Fruit fly (Drosophila melanogaster) whole organism, embryonic: Measurements from ENCODE around the gene scpr-A.
A peak's percentile ranks its signal among the peaks of the same experiment; 100 is the strongest.

Experiments
- ATbp ChIP-seq: fragments of 200-800 bp; sonication (Bioruptor generic); optimal IDR thresholded peaks from 2 replicates; lab custom pipeline; 2017; ENCODE audit warnings: missing biosample characterization, mild to moderate bottlenecking, missing genetic modification characterization, missing genetic modification reagents
- Aef1 ChIP-seq: fragments of 200-800 bp; sonication (Bioruptor generic); IDR thresholded peaks from 3 replicates; pipeline ENCODE4 v1.3.6; 2022; ENCODE audit warnings: missing biosample characterization, missing genetic modification characterization
- B-H2 ChIP-seq: fragments of 200-800 bp; sonication (Bioruptor generic); optimal IDR thresholded peaks from 2 replicates; lab custom pipeline; 2018; ENCODE audit warnings: missing biosample characterization, mild to moderate bottlenecking, missing genetic modification characterization
- CG10565 ChIP-seq: fragments of 200-800 bp; sonication (Bioruptor generic); optimal IDR thresholded peaks from 3 replicates; lab custom pipeline; 2016; ENCODE audit warnings: missing biosample characterization, mild to moderate bottlenecking, missing genetic modification characterization
- CG12071 ChIP-seq: fragments of 200-800 bp; sonication (Bioruptor generic); optimal IDR thresholded peaks from 3 replicates; lab custom pipeline; 2018; ENCODE audit warnings: missing biosample characterization, mild to moderate bottlenecking, missing genetic modification characterization
- CG1233 ChIP-seq: fragments of 200-800 bp; sonication (Bioruptor generic); optimal IDR thresholded peaks from 4 replicates; lab custom pipeline; 2018; ENCODE audit warnings: missing biosample characterization, mild to moderate bottlenecking, missing genetic modification characterization
- CG13123 ChIP-seq: fragments of 200-800 bp; sonication (Bioruptor generic); optimal IDR thresholded peaks from 2 replicates; lab custom pipeline; 2016; ENCODE audit warnings: missing biosample characterization, missing genetic modification characterization
- CG15011 ChIP-seq: fragments of 200-800 bp; sonication (Bioruptor generic); optimal IDR thresholded peaks from 3 replicates; lab custom pipeline; 2018; ENCODE audit warnings: missing biosample characterization, mild to moderate bottlenecking, missing genetic modification characterization
- CG15479 ChIP-seq: fragments of 200-800 bp; sonication (Bioruptor generic); optimal IDR thresholded peaks from 3 replicates; lab custom pipeline; 2019; ENCODE audit warnings: missing biosample characterization, mild to moderate bottlenecking, missing genetic modification characterization, moderate library complexity
- CG17359 ChIP-seq: fragments of 200-800 bp; sonication (Bioruptor generic); optimal IDR thresholded peaks from 3 replicates; lab custom pipeline; 2018; ENCODE audit warnings: missing biosample characterization, mild to moderate bottlenecking, missing genetic modification characterization, moderate library complexity
- CG17361 ChIP-seq: fragments of 200-800 bp; sonication (Bioruptor generic); IDR thresholded peaks from 3 replicates; pipeline ENCODE4 v1.3.6; 2022; ENCODE audit warnings: missing biosample characterization, missing genetic modification characterization
- CG2202 ChIP-seq: fragments of 200-800 bp; sonication (Bioruptor generic); optimal IDR thresholded peaks from 2 replicates; lab custom pipeline; 2018; ENCODE audit warnings: missing biosample characterization, mild to moderate bottlenecking, missing genetic modification characterization
- CG30431 ChIP-seq: fragments of 200-800 bp; sonication (Bioruptor generic); optimal IDR thresholded peaks from 2 replicates; lab custom pipeline; 2017; ENCODE audit warnings: missing biosample characterization, missing genetic modification characterization
- CG34422 ChIP-seq: fragments of 200-800 bp; sonication (Bioruptor generic); IDR thresholded peaks from 3 replicates; pipeline ENCODE4 v1.3.6; 2022; ENCODE audit warnings: missing biosample characterization, missing genetic modification characterization
- CG4360 ChIP-seq: fragments of 200-800 bp; sonication (Bioruptor generic); IDR thresholded peaks from 2 replicates; pipeline ENCODE4 v1.3.6; 2022; ENCODE audit warnings: missing biosample characterization, missing genetic modification characterization
- CG4424 ChIP-seq: fragments of 200-800 bp; sonication (Bioruptor generic); optimal IDR thresholded peaks from 3 replicates; lab custom pipeline; 2016; ENCODE audit warnings: missing biosample characterization, missing genetic modification characterization
- CG8089 ChIP-seq: fragments of 200-800 bp; sonication (Bioruptor generic); optimal IDR thresholded peaks from 3 replicates; lab custom pipeline; 2016; ENCODE audit warnings: missing biosample characterization, missing genetic modification characterization
- CG8290 ChIP-seq, 3 experiments: fragments of 200-800 bp; sonication (Bioruptor generic); optimal IDR thresholded peaks; 2 replicates each; lab custom pipeline; 2016 to 2019; ENCODE audit warnings: missing biosample characterization in 3 of 3, missing genetic modification characterization in 3 of 3, mild to moderate bottlenecking in 2 of 3, moderate library complexity in 1 of 3
- CG8478 ChIP-seq: fragments of >200 bp; optimal IDR thresholded peaks from 2 replicates; lab custom pipeline; 2018
- CG9437 ChIP-seq: fragments of 200-800 bp; sonication (Bioruptor generic); optimal IDR thresholded peaks from 2 replicates; lab custom pipeline; 2018; ENCODE audit warnings: missing biosample characterization, mild to moderate bottlenecking, missing genetic modification characterization
- Dref ChIP-seq: fragments of 200-800 bp; sonication (Bioruptor generic); IDR thresholded peaks from 2 replicates; pipeline ENCODE4 v1.3.6; 2022; ENCODE audit warnings: missing biosample characterization, missing genetic modification characterization
- E2f1 ChIP-seq: fragments of 200-800 bp; sonication (Bioruptor generic); IDR thresholded peaks from 2 replicates; pipeline ENCODE4 v1.3.6; 2022; ENCODE audit warnings: missing biosample characterization, missing genetic modification characterization
- Gug ChIP-seq: fragments of 200-800 bp; sonication (Bioruptor generic); IDR thresholded peaks from 4 replicates; pipeline ENCODE4 v1.3.6; 2022; ENCODE audit warnings: missing biosample characterization, missing genetic modification characterization
- MBD-R2 ChIP-seq: fragments of 200-800 bp; sonication (Bioruptor generic); IDR thresholded peaks from 2 replicates; pipeline ENCODE4 v1.3.6; 2022; ENCODE audit warnings: missing biosample characterization, missing genetic modification characterization
- MTF-1 ChIP-seq: fragments of 200-800 bp; sonication (Bioruptor generic); optimal IDR thresholded peaks from 2 replicates; lab custom pipeline; 2018; ENCODE audit warnings: missing biosample characterization, mild to moderate bottlenecking, missing genetic modification characterization, borderline replicate concordance
- Max ChIP-seq: fragments of 200-800 bp; sonication (Bioruptor generic); optimal IDR thresholded peaks from 2 replicates; lab custom pipeline; 2016; ENCODE audit warnings: missing biosample characterization, mild to moderate bottlenecking, missing genetic modification characterization
- Med ChIP-seq: fragments of 200-800 bp; sonication (Bioruptor generic); peaks from one replicate; lab custom pipeline; 2016; ENCODE audit warnings: missing biosample characterization, missing genetic modification characterization, mild to moderate bottlenecking, inconsistent platforms, moderate library complexity
- NK7.1 ChIP-seq: fragments of 200-800 bp; sonication (Bioruptor generic); optimal IDR thresholded peaks from 3 replicates; lab custom pipeline; 2016; ENCODE audit warnings: missing biosample characterization, missing genetic modification characterization
- Nf-YA ChIP-seq: fragments of 200-800 bp; sonication (Bioruptor generic); IDR thresholded peaks from 2 replicates; pipeline ENCODE4 v1.3.6; 2022; ENCODE audit warnings: missing biosample characterization, missing genetic modification characterization
- Ptx1 ChIP-seq: fragments of 200-800 bp; sonication (Bioruptor generic); IDR thresholded peaks from 2 replicates; pipeline ENCODE4 v1.3.6; 2022; ENCODE audit warnings: missing biosample characterization, missing genetic modification characterization
- Trl ChIP-seq, 3 experiments: fragments of >200 bp in 2 of 3; fragments of 200-800 bp in 1 of 3; sonication (Bioruptor generic) in 1 of 3; optimal IDR thresholded peaks; 2 replicates in 1 of 3; 3 replicates in 2 of 3; lab custom pipeline; 2016 to 2017; ENCODE audit warnings: missing biosample characterization in 1 of 3, missing genetic modification characterization in 1 of 3
- Vsx1 ChIP-seq: fragments of 200-800 bp; sonication (Bioruptor generic); optimal IDR thresholded peaks from 2 replicates; lab custom pipeline; 2017; ENCODE audit warnings: missing biosample characterization, mild to moderate bottlenecking, missing genetic modification characterization, missing genetic modification reagents
- ab ChIP-seq: fragments of 200-800 bp; sonication (Bioruptor generic); optimal IDR thresholded peaks from 2 replicates; lab custom pipeline; 2016; ENCODE audit warnings: missing biosample characterization, missing genetic modification characterization
- aop ChIP-seq: fragments of 200-800 bp; sonication (Bioruptor generic); IDR thresholded peaks from 2 replicates; pipeline ENCODE4 v1.3.6; 2022; ENCODE audit warnings: missing biosample characterization, missing genetic modification characterization
- chinmo ChIP-seq: fragments of 200-800 bp; sonication (Bioruptor generic); IDR thresholded peaks from 4 replicates; pipeline ENCODE4 v1.3.6; 2022; ENCODE audit warnings: missing biosample characterization, missing genetic modification characterization; ENCODE audit not compliant: partially characterized antibody
- croc ChIP-seq: fragments of 200-800 bp; sonication (Bioruptor generic); conservative IDR thresholded peaks from 3 replicates; pipeline ENCODE4 v1.3.6; 2022; ENCODE audit warnings: missing biosample characterization, missing genetic modification characterization
- ewg ChIP-seq: fragments of 200-800 bp; sonication (Bioruptor generic); optimal IDR thresholded peaks from 3 replicates; lab custom pipeline; 2017; ENCODE audit warnings: mild to moderate bottlenecking, missing biosample characterization, missing genetic modification reagents, missing genetic modification characterization
- h ChIP-seq: fragments of >200 bp; optimal IDR thresholded peaks from 2 replicates; lab custom pipeline; 2017
- lov ChIP-seq, 2 experiments: fragments of 200-800 bp in 1 of 2; fragments of >200 bp in 1 of 2; sonication (Bioruptor generic) in 1 of 2; IDR thresholded peaks in 1 of 2; optimal IDR thresholded peaks in 1 of 2; 2 replicates in 1 of 2; 3 replicates in 1 of 2; pipeline versions ENCODE4 v1.3.6 to Lab custom; 2017 to 2022; ENCODE audit warnings: missing biosample characterization in 1 of 2, missing genetic modification characterization in 1 of 2
- mirr ChIP-seq: fragments of 200-800 bp; sonication (Bioruptor generic); optimal IDR thresholded peaks from 3 replicates; lab custom pipeline; 2018; ENCODE audit warnings: missing biosample characterization, mild to moderate bottlenecking, missing genetic modification characterization
- nau ChIP-seq: fragments of 200-800 bp; sonication (Bioruptor generic); optimal IDR thresholded peaks from 3 replicates; lab custom pipeline; 2017; ENCODE audit warnings: missing biosample characterization, mild to moderate bottlenecking, missing genetic modification characterization, missing genetic modification reagents
- nom ChIP-seq: fragments of 200-800 bp; sonication (Bioruptor generic); optimal IDR thresholded peaks from 2 replicates; lab custom pipeline; 2017; ENCODE audit warnings: missing biosample characterization, missing genetic modification characterization, mild to moderate bottlenecking, moderate library complexity, missing genetic modification reagents
- stc ChIP-seq: fragments of 200-800 bp; sonication (Bioruptor generic); IDR thresholded peaks from 2 replicates; pipeline ENCODE4 v1.3.6; 2022; ENCODE audit warnings: missing biosample characterization, missing genetic modification characterization
- twi ChIP-seq: fragments of 200-800 bp; optimal IDR thresholded peaks from 2 replicates; lab custom pipeline; 2019; ENCODE audit warnings: missing biosample characterization, mild to moderate bottlenecking, missing genetic modification characterization, moderate library complexity

scpr-A gene

DNA sequence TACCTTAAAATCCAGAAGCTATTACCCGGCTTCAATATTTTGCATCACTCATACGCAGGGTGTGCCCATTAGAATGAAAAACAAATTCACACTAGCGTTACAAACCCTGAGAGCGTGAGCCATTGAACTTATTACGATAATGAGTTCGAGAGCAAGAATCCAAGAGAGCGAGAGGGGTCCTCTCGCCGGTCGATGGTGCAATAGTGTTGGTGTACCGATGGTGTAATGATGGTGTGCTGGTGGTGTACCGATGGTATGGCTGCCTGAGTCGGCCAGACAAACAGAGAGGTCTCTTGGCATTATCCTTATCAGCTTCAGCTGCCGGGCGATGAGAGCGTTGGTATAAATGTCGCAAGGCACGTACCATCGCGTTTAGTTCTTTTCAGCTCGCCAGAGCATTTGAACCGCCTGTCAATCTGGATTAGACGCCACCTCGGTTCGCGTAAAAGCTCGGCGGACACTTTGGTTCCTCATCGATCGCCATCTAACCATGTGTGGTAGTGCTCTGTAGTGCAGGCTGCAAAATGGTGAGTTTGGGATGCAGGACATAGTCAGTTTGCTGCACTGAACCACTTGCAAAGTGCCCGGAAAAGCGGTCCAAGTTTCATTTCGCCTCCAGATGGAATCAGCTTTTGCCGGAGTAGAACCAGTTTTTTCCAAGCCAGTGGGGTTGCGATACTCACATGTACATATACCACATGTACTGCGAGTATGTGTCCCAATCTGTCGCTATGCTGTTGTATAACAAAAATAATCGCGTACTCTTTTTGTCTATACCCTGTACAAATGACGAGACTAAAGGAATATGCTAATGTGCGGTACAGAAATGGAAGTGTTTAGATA is 40.7 kb upstream of the scpr-A start (continued):
- TF ChIP-seq NK7.1 = no peak
- no peak for TF ChIP-seq Dref (GFP tag; lab: Robert Waterston, UW)
- no peak for TF ChIP-seq h (lab: Kevin White, UChicago)
- TF ChIP-seq CG12071 (GFP tag; lab: Kevin White, UChicago) = peak; percentile 2
- TF ChIP-seq MBD-R2 (GFP tag; lab: Robert Waterston, UW) = no peak
- TF ChIP-seq E2f1 (GFP tag; lab: Robert Waterston, UW) = no peak
- TF ChIP-seq CG8478 (lab: Kevin White, UChicago) = no peak
- TF ChIP-seq CG2202 = no peak
- TF ChIP-seq Gug (GFP tag; lab: Robert Waterston, UW) = no peak
- TF ChIP-seq aop = no peak
- TF ChIP-seq CG4424 = no peak
- TF ChIP-seq CG30431 (GFP tag; lab: Kevin White, UChicago) = no peak
- no peak for TF ChIP-seq twi (tag; lab: Kevin White, UChicago)
- TF ChIP-seq CG17361 (GFP tag; lab: Robert Waterston, UW) = 0 out of 3 replicates have a peak, but pooled peaks have one; percentile 46
- no peak for TF ChIP-seq ab (GFP tag; lab: Kevin White, UChicago)
- peak; percentile 13; the same call in 1 of the 3 replicates for TF ChIP-seq CG34422 (GFP tag; lab: Robert Waterston, UW)
- TF ChIP-seq mirr (GFP tag; lab: Kevin White, UChicago) = peak; percentile 65
- TF ChIP-seq Med (GFP tag; lab: Kevin White, UChicago) = peak; percentile 57
- TF ChIP-seq Nf-YA = no peak
- TF ChIP-seq croc = no peak
- TF ChIP-seq CG8290 (GFP tag; optimal IDR thresholded peaks at IDR 0.05; lab: Kevin White, UChicago) = no peak
- TF ChIP-seq CG8290 (tag; optimal IDR thresholded peaks at IDR 0.05; lab: Kevin White, UChicago) = no peak
- TF ChIP-seq Aef1 (GFP tag; lab: Robert Waterston, UW) = no peak
- TF ChIP-seq CG15011 (GFP tag; lab: Kevin White, UChicago) = no peak
- no peak for TF ChIP-seq B-H2 (GFP tag; lab: Kevin White, UChicago)
- peak; percentile 1 for TF ChIP-seq nom (GFP tag; lab: Kevin White, UChicago)
- no peak for TF ChIP-seq lov (optimal IDR thresholded peaks at IDR 0.05; lab: Kevin White, UChicago)
- TF ChIP-seq lov (GFP tag; IDR thresholded peaks at IDR 0.05; lab: Robert Waterston, UW) = no peak
- TF ChIP-seq chinmo (GFP tag; lab: Robert Waterston, UW) = 0 out of 4 replicates have a peak, but pooled peaks have one; percentile 34
- TF ChIP-seq CG8089 (GFP tag; lab: Kevin White, UChicago) = no peak
- no peak for TF ChIP-seq Ptx1 (GFP tag; lab: Robert Waterston, UW)
- TF ChIP-seq nau (GFP tag; lab: Kevin White, UChicago) = no peak
- TF ChIP-seq CG1233 (GFP tag; lab: Kevin White, UChicago) = no peak
- no peak for TF ChIP-seq Max (GFP tag; lab: Kevin White, UChicago)
- TF ChIP-seq CG10565 (GFP tag; lab: Kevin White, UChicago) = no peak
- TF ChIP-seq ATbp (GFP tag; lab: Kevin White, UChicago) = peak; percentile 46
- peak; percentile 41 to 84 for TF ChIP-seq Trl (optimal IDR thresholded peaks at IDR 0.05; lab: Kevin White, UChicago)
- no peak for TF ChIP-seq Trl (GFP tag; optimal IDR thresholded peaks at IDR 0.05; lab: Kevin White, UChicago)
- TF ChIP-seq CG4360 (GFP tag; lab: Robert Waterston, UW) = no peak
- TF ChIP-seq CG17359 = no peak
- peak; percentile 16 for TF ChIP-seq ewg
- no peak for TF ChIP-seq CG9437
- TF ChIP-seq stc (GFP tag; lab: Robert Waterston, UW) = 0 out of 2 replicates have a peak, but pooled peaks have one; percentile 16
- TF ChIP-seq CG13123 = no peak
- peak; percentile 41 for TF ChIP-seq Vsx1 (GFP tag; lab: Kevin White, UChicago)
- TF ChIP-seq MTF-1 = no peak
- TF ChIP-seq CG15479 (GFP tag; lab: Kevin White, UChicago) = no peak
